Worm (Caenorhabditis elegans) whole organism, L4/young adult: ENCODE measurements around the gene F09B9.4.

Experiments
- dao-5 ChIP-seq: sonication (generic microtip); optimal IDR thresholded peaks from 2 replicates; lab custom pipeline; 2016; ENCODE audit warnings: missing genotype, missing genetic modification characterization, moderate library complexity, missing compliant biosample characterization
- him-1 ChIP-seq: sonication (generic microtip); optimal IDR thresholded peaks from 2 replicates; lab custom pipeline; 2016; ENCODE audit warnings: missing genotype, missing genetic modification reagents, missing genetic modification characterization, missing compliant biosample characterization

DNA sequence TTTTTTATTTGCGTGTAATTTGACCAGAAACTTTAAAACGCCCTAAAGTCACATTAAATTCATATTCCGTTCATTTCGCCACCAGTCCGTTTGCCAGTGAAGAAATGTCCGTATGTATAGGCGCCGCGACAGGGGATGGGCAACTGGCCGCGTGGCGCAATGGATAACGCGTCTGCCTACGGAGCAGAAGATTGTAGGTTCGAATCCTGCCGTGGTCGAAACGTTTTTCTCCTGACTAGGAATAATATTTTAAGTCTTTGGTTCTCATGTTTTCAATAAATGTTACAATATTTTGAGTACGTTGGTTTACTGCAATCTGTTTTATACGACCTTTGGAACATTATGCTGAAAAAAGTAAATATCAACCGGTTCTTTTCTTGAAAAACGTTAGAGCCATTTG lies 15.4 kb upstream of the F09B9.4 start:
- TF ChIP-seq him-1 (tag; lab: Kevin White, UChicago) = peak; percentile 87
- TF ChIP-seq dao-5 (tag; lab: Kevin White, UChicago) = peak; percentile 72
